Worm (Caenorhabditis elegans): ENCODE data around the gene efn-2.

efn-2 gene

ce11 chrIV:10614918-10615477 is 38.8 kb downstream of the efn-2 start, which contains the start of gene ptr-14:
Gene ptr-14, plus strand, starts transcription at chrIV:10615427.
- TF ChIP-seq nhr-85 (tag) (peak; percentile 50), ztf-11 (tag; optimal IDR thresholded peaks at IDR 0.05) (no peak)

- TF ChIP-seq aly-2 (tag; optimal IDR thresholded peaks at IDR 0.05) (no peak), blmp-1 (tag; optimal IDR thresholded peaks at IDR 0.05) (peak; percentile 76), skn-1 (tag; optimal IDR thresholded peaks at IDR 0.05) (no peak), elt-3 (tag; optimal IDR thresholded peaks at IDR 0.05) (peak in 1 of 6 experiments; percentile 57), swsn-7 (tag; optimal IDR thresholded peaks at IDR 0.05) (no peak), efl-1 (optimal IDR thresholded peaks at IDR 0.05) (no peak), efl-1 (GFP tag; optimal IDR thresholded peaks at IDR 0.05 in 1 of 2) (peak in 1 of 2 experiments; percentile 21)
These were observed 40.2 kb downstream of the efn-2 start for ce11 chrIV:10616366-10616765.

DNA sequence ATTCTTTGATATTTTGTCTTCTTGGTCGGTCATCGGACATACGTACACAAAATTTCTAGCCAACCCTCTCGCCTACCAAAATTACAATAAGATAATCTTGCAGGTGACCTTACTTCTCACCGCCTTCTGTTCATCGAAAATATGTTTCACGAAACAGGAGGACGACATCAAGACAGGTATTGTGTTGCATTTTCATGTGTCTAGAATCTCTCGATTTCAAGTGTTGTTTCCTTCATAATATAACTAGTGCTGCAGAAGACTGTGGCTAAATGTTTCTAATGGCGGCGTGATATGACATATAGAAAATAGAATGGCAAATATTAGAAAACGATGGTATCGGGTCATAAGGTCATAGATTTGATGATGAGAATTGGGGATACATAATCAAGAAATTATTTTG is 40.9 kb downstream of the efn-2 start:
- TF ChIP-seq sup-37 (GFP tag; optimal IDR thresholded peaks at IDR 0.05): no peak
- no peak for TF ChIP-seq pqm-1 (tag; optimal IDR thresholded peaks at IDR 0.05)
- no peak for TF ChIP-seq hpl-2 (GFP tag; optimal IDR thresholded peaks at IDR 0.05)
- peak in 1 of 2 experiments; percentile 12 for TF ChIP-seq lin-35 (GFP tag; optimal IDR thresholded peaks at IDR 0.05)
- TF ChIP-seq blmp-1 (tag; optimal IDR thresholded peaks at IDR 0.05): peak; percentile 44
- TF ChIP-seq lin-14 (GFP tag; optimal IDR thresholded peaks at IDR 0.05): peak; percentile 65
- TF ChIP-seq ceh-82 (tag; optimal IDR thresholded peaks at IDR 0.05): no peak
- no peak for TF ChIP-seq irx-1 (tag; optimal IDR thresholded peaks at IDR 0.05)
- TF ChIP-seq snu-23 (GFP tag; optimal IDR thresholded peaks at IDR 0.05): peak; percentile 24
- TF ChIP-seq elt-3 (tag; optimal IDR thresholded peaks at IDR 0.05): peak in 1 of 6 experiments; percentile 46
- no peak for TF ChIP-seq C16A3.4 (tag; optimal IDR thresholded peaks at IDR 0.05)
- TF ChIP-seq nhr-85 (tag): peak; percentile 66
- TF ChIP-seq aha-1 (tag; optimal IDR thresholded peaks at IDR 0.05): no peak
- no peak for TF ChIP-seq efl-1 (optimal IDR thresholded peaks at IDR 0.05)
- peak in 1 of 2 experiments; percentile 18 for TF ChIP-seq efl-1 (GFP tag; optimal IDR thresholded peaks at IDR 0.05 in 1 of 2)
- peak; percentile 50 for TF ChIP-seq nhr-20 (tag; optimal IDR thresholded peaks at IDR 0.05)
- no peak for TF ChIP-seq rnt-1 (tag; optimal IDR thresholded peaks at IDR 0.05)

ce11 chrIV:10620811-10621210 is 44.7 kb downstream of the efn-2 start, which contains the start of gene R09H10.7:
Gene R09H10.7, plus strand, starts transcription at chrIV:10621111.
- TF ChIP-seq nhr-237 (tag; optimal IDR thresholded peaks at IDR 0.05) (no peak), ceh-88 (GFP tag; IDR thresholded peaks at IDR 0.05) (no peak), nhr-71 (tag; optimal IDR thresholded peaks at IDR 0.05) (no peak), lin-39 (tag; optimal IDR thresholded peaks at IDR 0.05) (no peak), zag-1 (tag; optimal IDR thresholded peaks at IDR 0.05) (no peak), mab-9 (GFP tag; IDR thresholded peaks at IDR 0.05) (no peak), lsy-2 (tag; optimal IDR thresholded peaks at IDR 0.05) (no peak), mdl-1 (tag; optimal IDR thresholded peaks at IDR 0.05) (no peak), ztf-4 (tag; optimal IDR thresholded peaks at IDR 0.05) (no peak), egl-27 (tag; optimal IDR thresholded peaks at IDR 0.05) (no peak), elt-3 (tag; optimal IDR thresholded peaks at IDR 0.05) (no peak), lir-3 (tag; optimal IDR thresholded peaks at IDR 0.05; ENCODE audit: poor library complexity) (no peak), nhr-90 (tag; optimal IDR thresholded peaks at IDR 0.05; ENCODE audit: poor library complexity) (no peak)

Data from whole organism, L1 larva.